Worm (Caenorhabditis elegans): ENCODE measurements around the gene cyp-34A9.
A peak's percentile ranks its signal among the peaks of the same experiment; 100 is the strongest.

cyp-34A9 gene

ce11 chrV:3976964-3977363, 6.6 kb upstream of the cyp-34A9 start, which contains the start of gene str-83:
TSS of gene str-83 (plus strand) at chrV:3977264.
- TF ChIP-seq sem-4 (tag; optimal IDR thresholded peaks at IDR 0.05), result no peak

DNA sequence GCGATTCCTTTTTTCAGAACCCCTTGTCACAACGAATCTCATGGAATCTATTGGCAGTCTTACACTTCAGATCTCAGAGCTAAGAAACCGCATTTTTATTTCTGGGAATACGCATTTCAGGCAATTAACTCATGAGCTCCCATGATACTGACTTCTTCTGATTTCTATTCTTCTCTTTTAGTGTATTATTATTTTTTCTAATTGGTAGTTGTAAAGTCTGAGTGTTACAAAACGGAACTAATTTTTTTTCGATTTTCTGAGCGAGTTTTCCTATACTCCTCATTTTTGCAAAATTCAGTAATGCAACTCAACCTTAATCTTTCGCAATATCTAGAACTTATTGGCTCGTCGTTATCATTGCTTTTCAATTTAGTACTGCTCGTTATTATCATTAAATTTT, 4.0 kb upstream of the cyp-34A9 start, which contains the start of gene str-82:
TSS of gene str-82 (plus strand) at position 301 of the 400 bp plus-strand sequence.
- TF ChIP-seq lin-39 (tag; optimal IDR thresholded peaks at IDR 0.05) (no peak), elt-1 (tag; optimal IDR thresholded peaks at IDR 0.05) (no peak), blmp-1 (tag; optimal IDR thresholded peaks at IDR 0.05; ENCODE audit: insufficient read depth) (no peak), ceh-16 (tag; optimal IDR thresholded peaks at IDR 0.05) (no peak), zag-1 (tag; optimal IDR thresholded peaks at IDR 0.05) (no peak), sem-4 (tag; optimal IDR thresholded peaks at IDR 0.05) (no peak), alr-1 (tag; optimal IDR thresholded peaks at IDR 0.05) (no peak), nhr-21 (tag; optimal IDR thresholded peaks at IDR 0.05) (no peak), C34F6.9 (tag; optimal IDR thresholded peaks at IDR 0.05) (no peak)

DNA sequence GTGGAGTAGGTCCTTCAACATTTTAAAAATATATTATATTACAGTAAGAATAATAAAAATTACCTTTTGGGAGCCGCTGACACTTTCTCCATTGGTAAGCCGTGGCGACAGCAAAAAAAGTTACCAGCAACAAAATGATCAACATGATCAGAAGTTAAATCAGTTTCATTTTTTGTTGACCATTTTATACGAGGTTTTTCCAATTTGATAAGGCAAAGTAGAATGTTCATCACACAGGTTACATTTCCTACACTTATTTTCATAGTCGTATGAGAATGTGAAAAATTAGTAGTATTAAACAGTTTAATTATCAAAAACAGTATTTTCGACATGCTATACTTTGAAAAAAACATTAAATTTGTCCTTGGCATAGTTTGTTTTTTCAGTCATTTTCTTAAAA, 2.5 kb upstream of the cyp-34A9 start, which contains the start of gene cyp-34A10:
TSS of gene cyp-34A10 (minus strand) at position 146 of the 400 bp plus-strand sequence.
- TF ChIP-seq lin-11 (tag; optimal IDR thresholded peaks at IDR 0.05) (no peak), C34F6.9 (tag; optimal IDR thresholded peaks at IDR 0.05) (no peak), sma-9 (GFP tag; optimal IDR thresholded peaks at IDR 0.05) (no peak), sma-9 (tag; optimal IDR thresholded peaks at IDR 0.05) (no peak), nhr-12 (tag; optimal IDR thresholded peaks at IDR 0.05) (no peak), unc-62 (GFP tag; optimal IDR thresholded peaks at IDR 0.05) (no peak), snpc-4 (tag; optimal IDR thresholded peaks at IDR 0.05) (no peak), peb-1 (tag; optimal IDR thresholded peaks at IDR 0.05) (no peak), nhr-77 (tag; optimal IDR thresholded peaks at IDR 0.05) (no peak)

DNA sequence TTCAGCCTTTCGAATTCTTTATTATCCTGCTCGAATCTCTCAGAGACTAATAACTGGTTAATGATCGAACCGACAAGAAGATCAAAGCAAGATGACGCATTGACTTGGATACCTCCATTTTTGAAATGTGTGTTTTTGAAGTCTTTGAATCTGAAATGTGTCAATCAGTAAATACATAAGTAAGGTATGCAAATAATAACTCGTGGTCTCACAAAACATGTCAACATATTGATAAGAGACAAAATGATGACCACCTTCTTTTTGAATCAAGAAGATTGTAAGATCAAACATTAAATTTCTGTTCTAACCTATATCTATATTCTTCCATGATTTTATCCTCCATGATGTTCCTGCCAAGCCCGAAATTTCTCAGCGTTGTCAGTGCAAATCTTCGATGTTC, 676 bp downstream of the cyp-34A9 start:
- TF ChIP-seq mdl-1 (tag; optimal IDR thresholded peaks at IDR 0.05) (no peak), nhr-10 (tag; optimal IDR thresholded peaks at IDR 0.05) (no peak), nhr-23 (tag; optimal IDR thresholded peaks at IDR 0.05) (no peak), lsy-2 (tag; optimal IDR thresholded peaks at IDR 0.05) (no peak), nhr-129 (tag; optimal IDR thresholded peaks at IDR 0.05) (no peak), nhr-25 (tag; optimal IDR thresholded peaks at IDR 0.05) (no peak), lin-39 (tag; optimal IDR thresholded peaks at IDR 0.05) (no peak), lin-11 (tag; optimal IDR thresholded peaks at IDR 0.05) (no peak), mbf-1 (tag; optimal IDR thresholded peaks at IDR 0.05) (no peak), elt-1 (tag; optimal IDR thresholded peaks at IDR 0.05) (no peak), blmp-1 (tag; optimal IDR thresholded peaks at IDR 0.05; ENCODE audit: insufficient read depth) (no peak), sem-4 (tag; optimal IDR thresholded peaks at IDR 0.05) (no peak), crh-2 (tag; optimal IDR thresholded peaks at IDR 0.05) (no peak), dmd-4 (tag; optimal IDR thresholded peaks at IDR 0.05) (no peak), nhr-11 (tag; optimal IDR thresholded peaks at IDR 0.05) (no peak)

DNA sequence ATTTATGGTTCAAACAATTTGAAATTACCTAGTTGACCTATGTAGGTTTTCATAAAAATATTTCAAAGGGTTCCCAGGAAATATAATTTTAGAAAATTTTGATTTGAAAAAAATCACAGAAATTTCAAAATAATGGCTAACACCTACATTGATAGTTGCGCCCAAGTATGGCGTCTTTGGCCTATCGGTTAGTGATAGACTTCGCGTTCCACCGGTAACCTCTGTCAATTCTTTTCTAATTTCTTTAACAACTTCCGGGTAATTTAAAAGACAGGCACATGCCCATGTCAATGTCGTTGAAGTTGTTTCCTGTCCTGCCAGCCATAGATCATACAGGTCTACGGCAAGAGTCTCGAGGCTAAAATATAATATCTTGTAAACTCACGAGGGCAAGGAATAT, 1.4 kb downstream of the cyp-34A9 start:
- no peak for TF ChIP-seq nhr-10 (tag; optimal IDR thresholded peaks at IDR 0.05)
- TF ChIP-seq nhr-237 (tag; optimal IDR thresholded peaks at IDR 0.05), result no peak

- no peak for TF ChIP-seq ama-1 (optimal IDR thresholded peaks at IDR 0.05)
- peak; percentile 31 for TF ChIP-seq sma-9 (GFP tag; optimal IDR thresholded peaks at IDR 0.05)
- no peak for TF ChIP-seq sma-9 (tag; optimal IDR thresholded peaks at IDR 0.05)
- no peak for TF ChIP-seq nhr-237 (tag; optimal IDR thresholded peaks at IDR 0.05)
These were observed 2.6 kb downstream of the cyp-34A9 start, which contains the start of gene cyp-34A8 for ce11 chrV:3967762-3968161. TSS of gene cyp-34A8 (minus strand) at chrV:3967823.

DNA sequence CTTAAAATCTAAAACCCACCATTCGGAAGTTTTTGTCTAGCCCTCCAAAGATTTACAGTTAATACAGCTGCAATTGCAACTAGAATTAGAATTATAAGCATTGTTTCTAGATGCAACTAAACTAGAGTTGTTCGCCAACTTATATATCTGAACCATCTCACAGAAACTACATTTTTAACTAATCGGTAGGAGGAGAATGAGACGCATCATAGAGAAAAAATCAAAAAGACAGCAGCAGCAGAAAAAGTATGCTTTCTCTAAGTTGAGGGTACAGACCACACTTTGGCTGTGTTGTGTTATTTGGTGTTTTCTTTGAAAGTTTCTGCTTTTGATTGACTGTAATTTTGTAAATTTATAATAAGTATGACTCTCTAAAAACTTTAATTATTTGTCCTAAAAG, 6.6 kb downstream of the cyp-34A9 start, which contains the start of gene cyp-34A7:
TSS of gene cyp-34A7 (minus strand) at position 101 of the 400 bp plus-strand sequence.
- TF ChIP-seq F13H6.1 (tag; optimal IDR thresholded peaks at IDR 0.05) (no peak), crh-2 (tag; optimal IDR thresholded peaks at IDR 0.05) (no peak), elt-3 (tag; optimal IDR thresholded peaks at IDR 0.05) (no peak), ama-1 (optimal IDR thresholded peaks at IDR 0.05) (no peak), sma-3 (GFP tag; optimal IDR thresholded peaks at IDR 0.05) (no peak), ZK546.5 (tag; optimal IDR thresholded peaks at IDR 0.05) (no peak), unc-62 (GFP tag; optimal IDR thresholded peaks at IDR 0.05) (no peak), ceh-82 (tag; optimal IDR thresholded peaks at IDR 0.05) (no peak), elt-1 (tag; optimal IDR thresholded peaks at IDR 0.05) (no peak), ztf-11 (tag; optimal IDR thresholded peaks at IDR 0.05) (no peak)

All from whole organism, L2 larva.